Worm (Caenorhabditis elegans): ENCODE results near the gene C01G5.4.
A peak's percentile ranks its signal among the peaks of the same experiment; 100 is the strongest.

DNA sequence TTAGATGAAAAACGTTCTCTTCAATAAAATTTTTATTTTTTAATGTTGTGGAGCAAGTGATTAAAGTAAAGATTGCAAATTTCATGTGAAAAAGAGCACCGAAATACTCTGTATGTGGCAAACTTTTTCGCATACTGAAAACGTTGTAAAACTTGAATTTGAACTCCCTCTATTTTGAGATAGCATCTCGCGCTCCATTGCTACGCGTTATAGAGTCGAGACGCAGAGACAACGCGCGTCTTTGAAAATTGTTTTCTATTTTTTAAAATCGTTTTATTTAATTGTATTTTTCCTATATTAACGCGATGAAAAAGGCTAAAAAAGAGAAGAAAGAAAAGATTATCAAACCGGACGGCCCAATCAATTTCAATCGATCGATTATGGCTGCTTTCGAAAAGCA lies 17.1 kb downstream of the C01G5.4 start, which contains the start of gene fan-1:
- no peak for TF ChIP-seq ceh-82 (tag; optimal IDR thresholded peaks at IDR 0.05)
- peak; percentile 49 for TF ChIP-seq R02D3.7 (tag; optimal IDR thresholded peaks at IDR 0.05)

All from whole organism, L3 larva.